Fruit fly (Drosophila melanogaster): ENCODE data around the gene CG43678.

- TF ChIP-seq toe (GFP tag; optimal IDR thresholded peaks at IDR 0.05) (no peak), CG12768 (GFP tag; optimal IDR thresholded peaks at IDR 0.05) (no peak), kay (GFP tag; ENCODE audit: borderline replicate concordance) (no peak), cnc (optimal IDR thresholded peaks at IDR 0.05) (no peak), CG14711 (tag; optimal IDR thresholded peaks at IDR 0.05) (no peak)
Observed at dm6 chr3L:15048091-15048490, 1.2 kb downstream of the CG43678 start.

All from whole organism, adult.